Fruit fly (Drosophila melanogaster) whole organism, embryonic: ENCODE measurements around the gene CG43402.

ENCODE experiments used
- Awh ChIP-seq: fragments of 200-800 bp; sonication (Bioruptor generic); IDR thresholded peaks from 2 replicates; pipeline ENCODE4, ENCODE4 v1.3.6; 2022; ENCODE audit warnings: missing biosample characterization, missing genetic modification characterization
- B-H1 ChIP-seq: fragments of 200-800 bp; sonication (Bioruptor generic); IDR thresholded peaks from 3 replicates; pipeline ENCODE4 v1.3.6; 2022; ENCODE audit warnings: missing biosample characterization, missing genetic modification characterization
- Bteb2 ChIP-seq: fragments of 200-800 bp; sonication (Bioruptor generic); optimal IDR thresholded peaks from 2 replicates; lab custom pipeline; 2016; ENCODE audit warnings: missing biosample characterization, missing genetic modification characterization
- CG10462 ChIP-seq: fragments of 200-800 bp; sonication (Bioruptor generic); optimal IDR thresholded peaks from 2 replicates; lab custom pipeline; 2016; ENCODE audit warnings: missing biosample characterization, missing genetic modification characterization
- CG10654 ChIP-seq: fragments of 200-800 bp; sonication (Bioruptor generic); optimal IDR thresholded peaks from 2 replicates; lab custom pipeline; 2016; ENCODE audit warnings: missing biosample characterization, missing genetic modification characterization
- CG10979 ChIP-seq: fragments of 200-800 bp; sonication (Bioruptor generic); optimal IDR thresholded peaks from 2 replicates; lab custom pipeline; 2018; ENCODE audit warnings: missing biosample characterization, mild to moderate bottlenecking, missing genetic modification characterization, moderate library complexity
- CG15073 ChIP-seq: fragments of 200-800 bp; sonication (Bioruptor generic); optimal IDR thresholded peaks from 2 replicates; lab custom pipeline; 2016; ENCODE audit warnings: missing biosample characterization, missing genetic modification characterization
- CG1602 ChIP-seq: fragments of 200-800 bp; sonication (Bioruptor generic); optimal IDR thresholded peaks from 3 replicates; lab custom pipeline; 2016; ENCODE audit warnings: missing biosample characterization, missing genetic modification characterization
- CG16779 ChIP-seq: fragments of 200-800 bp; sonication (Bioruptor generic); IDR thresholded peaks from 2 replicates; pipeline ENCODE4 v1.3.6; 2022; ENCODE audit warnings: missing biosample characterization, missing genetic modification characterization
- CG1832 ChIP-seq: fragments of 200-800 bp; sonication (Bioruptor generic); optimal IDR thresholded peaks from 2 replicates; lab custom pipeline; 2017; ENCODE audit warnings: missing biosample characterization, mild to moderate bottlenecking, missing genetic modification characterization, inconsistent platforms
- CG2678 ChIP-seq: fragments of 200-800 bp; sonication (Bioruptor generic); optimal IDR thresholded peaks from 3 replicates; lab custom pipeline; 2019; ENCODE audit warnings: missing biosample characterization, mild to moderate bottlenecking, missing genetic modification characterization, moderate library complexity
- CG31388 ChIP-seq: fragments of 200-800 bp; sonication (Bioruptor generic); optimal IDR thresholded peaks from 2 replicates; lab custom pipeline; 2016; ENCODE audit warnings: missing biosample characterization, missing genetic modification characterization
- CG32767 ChIP-seq: fragments of 200-800 bp; sonication (Bioruptor generic); IDR thresholded peaks from 2 replicates; pipeline ENCODE4 v1.3.6; 2022; ENCODE audit warnings: missing biosample characterization, missing genetic modification characterization
- CG3281 ChIP-seq: fragments of 200-800 bp; sonication (Bioruptor generic); optimal IDR thresholded peaks from 3 replicates; lab custom pipeline; 2017; ENCODE audit warnings: missing biosample characterization, mild to moderate bottlenecking, missing genetic modification characterization
- CG33557 ChIP-seq: fragments of 200-800 bp; sonication (Bioruptor generic); optimal IDR thresholded peaks from 2 replicates; lab custom pipeline; 2019; ENCODE audit warnings: missing biosample characterization, mild to moderate bottlenecking, missing genetic modification characterization, moderate library complexity
- CG3407 ChIP-seq: fragments of 200-800 bp; sonication (Bioruptor generic); optimal IDR thresholded peaks from 2 replicates; lab custom pipeline; 2018; ENCODE audit warnings: missing biosample characterization, mild to moderate bottlenecking, missing genetic modification characterization
- CG3995 ChIP-seq: fragments of 200-800 bp; sonication (Bioruptor generic); optimal IDR thresholded peaks from 3 replicates; lab custom pipeline; 2016; ENCODE audit warnings: missing biosample characterization, missing genetic modification characterization
- CG6254 ChIP-seq: fragments of 200-800 bp; sonication (Bioruptor generic); optimal IDR thresholded peaks from 3 replicates; lab custom pipeline; 2017; ENCODE audit warnings: mild to moderate bottlenecking, missing biosample characterization, missing genetic modification reagents, missing genetic modification characterization
- CG6683 ChIP-seq: fragments of 200-800 bp; sonication (Bioruptor generic); optimal IDR thresholded peaks from 2 replicates; lab custom pipeline; 2017; ENCODE audit warnings: missing biosample characterization, mild to moderate bottlenecking, missing genetic modification characterization, missing genetic modification reagents
- CG7372 ChIP-seq: fragments of 200-800 bp; sonication (Bioruptor generic); IDR thresholded peaks from 2 replicates; pipeline ENCODE4 v1.3.6; 2022; ENCODE audit warnings: missing biosample characterization, missing genetic modification characterization
- CG7928 ChIP-seq: fragments of 200-800 bp; sonication (Bioruptor generic); optimal IDR thresholded peaks from 2 replicates; lab custom pipeline; 2017; ENCODE audit warnings: missing biosample characterization, mild to moderate bottlenecking, missing genetic modification characterization
- CG8388 ChIP-seq: fragments of 200-800 bp; sonication (Bioruptor generic); optimal IDR thresholded peaks from 2 replicates; lab custom pipeline; 2019; ENCODE audit warnings: missing biosample characterization, mild to moderate bottlenecking, missing genetic modification characterization, moderate library complexity
- CG8478 ChIP-seq: fragments of >200 bp; optimal IDR thresholded peaks from 2 replicates; lab custom pipeline; 2018
- D19B ChIP-seq: fragments of 200-800 bp; sonication (Bioruptor generic); optimal IDR thresholded peaks from 2 replicates; lab custom pipeline; 2017; ENCODE audit warnings: missing biosample characterization, mild to moderate bottlenecking, missing genetic modification characterization
- Dip3 ChIP-seq: fragments of 200-800 bp; sonication (Bioruptor generic); optimal IDR thresholded peaks from 3 replicates; lab custom pipeline; 2016; ENCODE audit warnings: missing biosample characterization, missing genetic modification characterization
- HLH4C ChIP-seq: fragments of 200-800 bp; sonication (Bioruptor generic); IDR thresholded peaks from 3 replicates; pipeline ENCODE4 v1.3.6; 2022; ENCODE audit warnings: missing biosample characterization, missing genetic modification characterization; ENCODE audit not compliant: partially characterized antibody
- Hand ChIP-seq: fragments of 200-800 bp; sonication (Bioruptor generic); optimal IDR thresholded peaks from 2 replicates; lab custom pipeline; 2017; ENCODE audit warnings: mild to moderate bottlenecking, missing biosample characterization, missing genetic modification reagents, missing genetic modification characterization
- HmgD ChIP-seq: fragments of 200-800 bp; sonication (Bioruptor generic); optimal IDR thresholded peaks from 3 replicates; lab custom pipeline; 2016; ENCODE audit warnings: missing biosample characterization, missing genetic modification characterization
- Hmx ChIP-seq: fragments of 200-800 bp; sonication (Bioruptor generic); optimal IDR thresholded peaks from 2 replicates; lab custom pipeline; 2016; ENCODE audit warnings: missing biosample characterization, missing genetic modification characterization
- Meics ChIP-seq: fragments of 200-800 bp; sonication (Bioruptor generic); optimal IDR thresholded peaks from 2 replicates; lab custom pipeline; 2017; ENCODE audit warnings: missing biosample characterization, mild to moderate bottlenecking, missing genetic modification characterization
- Ssrp ChIP-seq: fragments of 200-800 bp; sonication (Bioruptor generic); optimal IDR thresholded peaks from 2 replicates; lab custom pipeline; 2018; ENCODE audit warnings: missing biosample characterization, mild to moderate bottlenecking, missing genetic modification characterization, moderate library complexity
- Stat92E ChIP-seq, 3 experiments: fragments of >200 bp in 2 of 3; fragments of 200-800 bp in 1 of 3; sonication (Bioruptor generic) in 1 of 3; optimal IDR thresholded peaks; 2 replicates each; lab custom pipeline; 2017 to 2019; ENCODE audit warnings: missing biosample characterization in 3 of 3, missing genetic modification characterization in 3 of 3, mild to moderate bottlenecking in 1 of 3, moderate library complexity in 1 of 3
- Trl ChIP-seq, 3 experiments: fragments of >200 bp in 2 of 3; fragments of 200-800 bp in 1 of 3; sonication (Bioruptor generic) in 1 of 3; optimal IDR thresholded peaks; 2 replicates in 1 of 3; 3 replicates in 2 of 3; lab custom pipeline; 2016 to 2017; ENCODE audit warnings: missing biosample characterization in 1 of 3, missing genetic modification characterization in 1 of 3
- Usf ChIP-seq: fragments of 200-800 bp; sonication (Bioruptor generic); optimal IDR thresholded peaks from 2 replicates; lab custom pipeline; 2017; ENCODE audit warnings: missing genotype, missing biosample characterization, missing genetic modification characterization
- br ChIP-seq: fragments of >200 bp; optimal IDR thresholded peaks from 2 replicates; lab custom pipeline; 2017
- chm ChIP-seq: fragments of 200-800 bp; sonication (Bioruptor generic); IDR thresholded peaks from 2 replicates; pipeline ENCODE4 v1.3.6; 2022; ENCODE audit warnings: missing biosample characterization, missing genetic modification characterization
- danr ChIP-seq: fragments of 200-800 bp; sonication (Bioruptor generic); IDR thresholded peaks from 2 replicates; pipeline ENCODE4 v1.3.6; 2022; ENCODE audit warnings: missing biosample characterization, missing genetic modification characterization
- eyg ChIP-seq: fragments of 200-800 bp; sonication (Bioruptor generic); optimal IDR thresholded peaks from 3 replicates; lab custom pipeline; 2016; ENCODE audit warnings: missing biosample characterization, missing genetic modification characterization
- fd64A ChIP-seq: fragments of 200-800 bp; sonication (Bioruptor generic); optimal IDR thresholded peaks from 3 replicates; lab custom pipeline; 2018; ENCODE audit warnings: missing biosample characterization, mild to moderate bottlenecking, missing genetic modification characterization
- fu2 ChIP-seq: fragments of 200-800 bp; sonication (Bioruptor generic); optimal IDR thresholded peaks from 2 replicates; lab custom pipeline; 2016; ENCODE audit warnings: missing biosample characterization, missing genetic modification characterization
- inv ChIP-seq: fragments of 200-800 bp; sonication (Bioruptor generic); IDR thresholded peaks from 2 replicates; pipeline ENCODE4 v1.3.6; 2022; ENCODE audit warnings: missing biosample characterization, missing genetic modification characterization; ENCODE audit not compliant: partially characterized antibody
- lov ChIP-seq, 2 experiments: fragments of 200-800 bp in 1 of 2; fragments of >200 bp in 1 of 2; sonication (Bioruptor generic) in 1 of 2; IDR thresholded peaks in 1 of 2; optimal IDR thresholded peaks in 1 of 2; 2 replicates in 1 of 2; 3 replicates in 1 of 2; pipeline versions ENCODE4 v1.3.6 to Lab custom; 2017 to 2022; ENCODE audit warnings: missing biosample characterization in 1 of 2, missing genetic modification characterization in 1 of 2
- maf-S ChIP-seq: fragments of 200-800 bp; sonication (Bioruptor generic); optimal IDR thresholded peaks from 2 replicates; lab custom pipeline; 2016; ENCODE audit warnings: missing biosample characterization, missing genetic modification characterization
- pb ChIP-seq: fragments of 200-800 bp; sonication (Bioruptor generic); optimal IDR thresholded peaks from 3 replicates; lab custom pipeline; 2016; ENCODE audit warnings: missing biosample characterization, missing genetic modification characterization
- rib ChIP-seq: fragments of 200-800 bp; sonication (Bioruptor generic); IDR thresholded peaks from 2 replicates; pipeline ENCODE4 v1.3.6; 2022; ENCODE audit warnings: missing biosample characterization, missing genetic modification characterization
- run ChIP-seq: fragments of 200-800 bp; sonication (Bioruptor generic); optimal IDR thresholded peaks from 3 replicates; lab custom pipeline; 2018; ENCODE audit warnings: missing biosample characterization, mild to moderate bottlenecking, missing genetic modification characterization
- schlank ChIP-seq: fragments of 200-800 bp; sonication (Bioruptor generic); optimal IDR thresholded peaks from 2 replicates; lab custom pipeline; 2018; ENCODE audit warnings: missing biosample characterization, mild to moderate bottlenecking, missing genetic modification characterization
- sima ChIP-seq: fragments of 200-800 bp; sonication (Bioruptor generic); optimal IDR thresholded peaks from 2 replicates; lab custom pipeline; 2016; ENCODE audit warnings: missing biosample characterization, missing genetic modification characterization
- sug ChIP-seq: fragments of 200-800 bp; optimal IDR thresholded peaks from 2 replicates; lab custom pipeline; 2019; ENCODE audit warnings: missing biosample characterization, mild to moderate bottlenecking, missing genetic modification characterization, moderate library complexity
- tup ChIP-seq: fragments of 200-800 bp; sonication (Bioruptor generic); optimal IDR thresholded peaks from 2 replicates; lab custom pipeline; 2016; ENCODE audit warnings: missing biosample characterization, mild to moderate bottlenecking, missing genetic modification characterization, moderate library complexity
- wek ChIP-seq: fragments of 200-800 bp; sonication (Bioruptor generic); optimal IDR thresholded peaks from 3 replicates; lab custom pipeline; 2018; ENCODE audit warnings: missing biosample characterization, mild to moderate bottlenecking, missing genetic modification characterization, moderate library complexity

Gene CG43402

dm6 chr2L:1462136-1462535 lies 19.7 kb downstream of the CG43402 start (continued):
- no peak for TF ChIP-seq fu2 (GFP tag; lab: Kevin White, UChicago)
- no peak for TF ChIP-seq fd64A
- no peak for TF ChIP-seq rib
- no peak for TF ChIP-seq CG1832
- peak; percentile 68 for TF ChIP-seq CG10979 (tag; lab: Kevin White, UChicago)
- TF ChIP-seq CG8388 (GFP tag; lab: Kevin White, UChicago) = peak; percentile 21
- no peak for TF ChIP-seq Stat92E (GFP tag; optimal IDR thresholded peaks at IDR 0.05; lab: Kevin White, UChicago)
- no peak for TF ChIP-seq D19B (GFP tag; lab: Kevin White, UChicago)
- TF ChIP-seq CG7928 (GFP tag; lab: Kevin White, UChicago) = no peak
- no peak for TF ChIP-seq Bteb2 (GFP tag; lab: Kevin White, UChicago)
- peak; percentile 63; the same call in 1 of the 2 replicates for TF ChIP-seq chm (GFP tag; lab: Robert Waterston, UW)
- no peak for TF ChIP-seq CG15073 (GFP tag; lab: Kevin White, UChicago)
- TF ChIP-seq sima (GFP tag; lab: Kevin White, UChicago) = no peak
- TF ChIP-seq Hand = no peak
- TF ChIP-seq CG3995 (GFP tag; lab: Kevin White, UChicago) = no peak
- TF ChIP-seq CG10654 (GFP tag; lab: Kevin White, UChicago) = no peak
- no peak for TF ChIP-seq pb (GFP tag; lab: Kevin White, UChicago)
- TF ChIP-seq HLH4C (GFP tag; lab: Robert Waterston, UW) = peak; percentile 67; the same call in 2 of the 3 replicates
- TF ChIP-seq sug (tag; lab: Kevin White, UChicago) = no peak
- peak; percentile 49 for TF ChIP-seq CG3407 (GFP tag; lab: Kevin White, UChicago)
- TF ChIP-seq danr (GFP tag; lab: Robert Waterston, UW) = no peak
- no peak for TF ChIP-seq CG8478
- no peak for TF ChIP-seq br (lab: Kevin White, UChicago)
- TF ChIP-seq Trl (optimal IDR thresholded peaks at IDR 0.05; lab: Kevin White, UChicago) = no peak
- TF ChIP-seq Trl (GFP tag; optimal IDR thresholded peaks at IDR 0.05; lab: Kevin White, UChicago) = no peak
- TF ChIP-seq CG10462 = peak; percentile 43
- TF ChIP-seq tup (GFP tag; lab: Kevin White, UChicago) = no peak
- TF ChIP-seq CG16779 = no peak
- TF ChIP-seq inv (GFP tag; lab: Robert Waterston, UW) = peak; percentile 61; the same call in 1 of the 2 replicates
- TF ChIP-seq Awh (GFP tag; lab: Robert Waterston, UW) = peak; percentile 39; the same call in 1 of the 2 replicates
- peak; percentile 20 for TF ChIP-seq CG6254 (GFP tag; lab: Kevin White, UChicago)
- TF ChIP-seq schlank = no peak
- no peak for TF ChIP-seq wek (GFP tag; lab: Kevin White, UChicago)
- TF ChIP-seq Dip3 (GFP tag; lab: Kevin White, UChicago) = no peak
- TF ChIP-seq HmgD (GFP tag; lab: Kevin White, UChicago) = peak; percentile 17
- TF ChIP-seq CG2678 (tag; lab: Kevin White, UChicago) = peak; percentile 17
- no peak for TF ChIP-seq lov (optimal IDR thresholded peaks at IDR 0.05; lab: Kevin White, UChicago)
- peak; percentile 59; the same call in 1 of the 3 replicates for TF ChIP-seq lov (GFP tag; IDR thresholded peaks at IDR 0.05; lab: Robert Waterston, UW)
- no peak for TF ChIP-seq eyg (GFP tag; lab: Kevin White, UChicago)
- no peak for TF ChIP-seq Meics (GFP tag; lab: Kevin White, UChicago)
- no peak for TF ChIP-seq CG7372
- TF ChIP-seq Hmx = no peak
- no peak for TF ChIP-seq maf-S (GFP tag; lab: Kevin White, UChicago)
- TF ChIP-seq CG3281 (GFP tag; lab: Kevin White, UChicago) = no peak
- TF ChIP-seq CG32767 (GFP tag; lab: Robert Waterston, UW) = no peak; the same call in 1 of the 2 replicates
- peak; percentile 85 for TF ChIP-seq CG33557 (GFP tag; lab: Kevin White, UChicago)
- TF ChIP-seq CG1602 (GFP tag; lab: Kevin White, UChicago) = peak; percentile 68
- no peak for TF ChIP-seq B-H1
- TF ChIP-seq CG31388 (GFP tag; lab: Kevin White, UChicago) = no peak
- no peak for TF ChIP-seq Ssrp
- TF ChIP-seq run = no peak
- TF ChIP-seq CG6683 = no peak
- no peak for TF ChIP-seq Usf (GFP tag; lab: Kevin White, UChicago)
